Fruit fly (Drosophila melanogaster) whole organism, prepupa: ENCODE data around the gene topi.

ENCODE experiments used
- CG11762 ChIP-seq: fragments of 200-800 bp; sonication (Bioruptor generic); optimal IDR thresholded peaks from 3 replicates; lab custom pipeline; 2016; ENCODE audit warnings: missing biosample characterization, missing genetic modification characterization; ENCODE audit not compliant: insufficient read depth
- CG16779 ChIP-seq: fragments of 200-800 bp; sonication (Bioruptor generic); optimal IDR thresholded peaks from 3 replicates; lab custom pipeline; 2017; ENCODE audit warnings: missing biosample characterization, mild to moderate bottlenecking, missing genetic modification characterization
- CG3032 ChIP-seq: fragments of 200-800 bp; optimal IDR thresholded peaks from 2 replicates; lab custom pipeline; 2019; ENCODE audit warnings: missing biosample characterization, mild to moderate bottlenecking, missing genetic modification characterization, moderate library complexity
- CG3919 ChIP-seq: fragments of 200-800 bp; sonication (Bioruptor generic); optimal IDR thresholded peaks from 3 replicates; lab custom pipeline; 2016; ENCODE audit warnings: missing biosample characterization, missing genetic modification characterization
- Gug ChIP-seq: fragments of 200-800 bp; sonication (Bioruptor generic); IDR thresholded peaks from 2 replicates; pipeline ENCODE4 v1.3.6; 2022; ENCODE audit warnings: missing biosample characterization, missing genetic modification characterization
- Sox14 ChIP-seq: fragments of 200-800 bp; sonication (Bioruptor generic); optimal IDR thresholded peaks from 3 replicates; lab custom pipeline; 2016; ENCODE audit warnings: missing biosample characterization, missing genetic modification characterization
- net ChIP-seq: fragments of 200-800 bp; sonication (Bioruptor generic); optimal IDR thresholded peaks from 3 replicates; lab custom pipeline; 2016; ENCODE audit warnings: missing biosample characterization, missing genetic modification characterization
- pdm3 ChIP-seq: fragments of 200-800 bp; sonication (Bioruptor generic); optimal IDR thresholded peaks from 3 replicates; lab custom pipeline; 2016; ENCODE audit warnings: missing biosample characterization, missing genetic modification characterization

DNA sequence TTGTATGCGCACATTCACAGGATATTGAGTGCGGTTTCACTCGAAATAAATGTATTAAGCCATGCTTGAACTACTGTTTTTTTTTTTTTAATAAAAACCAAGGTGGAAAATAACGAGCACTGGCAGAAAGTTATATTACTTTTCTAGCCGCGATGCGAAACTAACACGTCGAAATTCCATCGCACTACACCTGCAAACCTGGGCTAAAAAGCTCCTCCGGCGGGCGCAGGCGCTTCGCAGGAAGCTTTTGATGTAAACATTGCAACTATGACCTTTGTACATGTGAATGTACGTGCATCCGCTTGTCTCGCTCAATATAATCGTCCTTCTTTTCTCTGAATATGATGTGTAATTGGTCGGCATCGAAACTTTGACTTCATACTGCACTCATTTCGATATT, 35.1 kb upstream of the topi start, which contains the start of gene side-VII:
- TF ChIP-seq CG3919 (GFP tag; lab: Kevin White, UChicago) (no peak), CG3032 (tag; lab: Kevin White, UChicago) (no peak), net (no peak), CG16779 (tag; lab: Kevin White, UChicago) (no peak), Sox14 (GFP tag; lab: Kevin White, UChicago) (no peak), CG11762 (GFP tag; lab: Kevin White, UChicago) (no peak), pdm3 (no peak), Gug (GFP tag; lab: Robert Waterston, UW) (no peak)
